Worm (Caenorhabditis elegans): ENCODE measurements around the gene trh-1.

Gene trh-1

ce11 chrIV:17368292-17368691, at the start of gene trh-1:
trh-1 (plus strand) TSS chrIV:17368592.
- TF ChIP-seq egl-5 (tag; optimal IDR thresholded peaks at IDR 0.05) (no peak), egl-27 (tag; optimal IDR thresholded peaks at IDR 0.05) (no peak), ztf-4 (tag; optimal IDR thresholded peaks at IDR 0.05) (no peak), nhr-67 (tag; optimal IDR thresholded peaks at IDR 0.05) (no peak), nhr-43 (tag; optimal IDR thresholded peaks at IDR 0.05; ENCODE audit: poor library complexity, severe bottlenecking) (no peak), snpc-4 (tag; optimal IDR thresholded peaks at IDR 0.05) (no peak), pqm-1 (tag; optimal IDR thresholded peaks at IDR 0.05) (no peak), skn-1 (tag; optimal IDR thresholded peaks at IDR 0.05) (no peak), nhr-25 (tag; optimal IDR thresholded peaks at IDR 0.05) (no peak), ceh-16 (tag; optimal IDR thresholded peaks at IDR 0.05) (no peak), ceh-9 (tag; optimal IDR thresholded peaks at IDR 0.05) (no peak)

- TF ChIP-seq ztf-4 (tag; optimal IDR thresholded peaks at IDR 0.05) (no peak), eor-1 (tag; optimal IDR thresholded peaks at IDR 0.05) (no peak), ztf-11 (tag; optimal IDR thresholded peaks at IDR 0.05) (no peak), pha-4 (tag; optimal IDR thresholded peaks at IDR 0.05) (no peak), nhr-76 (tag; optimal IDR thresholded peaks at IDR 0.05) (no peak), hmg-11 (tag; optimal IDR thresholded peaks at IDR 0.05) (no peak), daf-12 (tag; optimal IDR thresholded peaks at IDR 0.05) (no peak), elt-2 (tag; optimal IDR thresholded peaks at IDR 0.05) (peak; percentile 70), unc-39 (tag; optimal IDR thresholded peaks at IDR 0.05) (no peak), ceh-82 (tag; optimal IDR thresholded peaks at IDR 0.05) (no peak), mml-1 (tag; optimal IDR thresholded peaks at IDR 0.05) (no peak), nhr-237 (tag; optimal IDR thresholded peaks at IDR 0.05) (no peak), pqm-1 (tag; optimal IDR thresholded peaks at IDR 0.05) (peak; percentile 20)
Observed at ce11 chrIV:17320445-17320844, 47.9 kb upstream of the trh-1 start, which contains the start of gene C49C3.4. C49C3.4 (plus strand) TSS chrIV:17320795.

- TF ChIP-seq mdl-1 (tag; optimal IDR thresholded peaks at IDR 0.05) (no peak), fos-1 (tag; optimal IDR thresholded peaks at IDR 0.05) (no peak), ZK546.5 (tag; optimal IDR thresholded peaks at IDR 0.05) (no peak), jun-1 (tag; optimal IDR thresholded peaks at IDR 0.05) (no peak), nhr-23 (tag; optimal IDR thresholded peaks at IDR 0.05) (no peak), pha-4 (tag; optimal IDR thresholded peaks at IDR 0.05) (peak; percentile 17), nhr-43 (tag; optimal IDR thresholded peaks at IDR 0.05; ENCODE audit: poor library complexity, severe bottlenecking) (no peak), snpc-4 (tag; optimal IDR thresholded peaks at IDR 0.05) (no peak), egl-5 (tag; optimal IDR thresholded peaks at IDR 0.05) (no peak), ceh-9 (tag; optimal IDR thresholded peaks at IDR 0.05) (no peak), ceh-28 (tag; optimal IDR thresholded peaks at IDR 0.05) (peak; percentile 25), tbx-2 (tag; optimal IDR thresholded peaks at IDR 0.05) (no peak), pqm-1 (tag; optimal IDR thresholded peaks at IDR 0.05) (no peak), eor-1 (tag; optimal IDR thresholded peaks at IDR 0.05) (no peak), lin-15B (tag; optimal IDR thresholded peaks at IDR 0.05) (no peak), R02D3.7 (tag; optimal IDR thresholded peaks at IDR 0.05) (no peak), lin-39 (tag; optimal IDR thresholded peaks at IDR 0.05) (no peak), zag-1 (tag; optimal IDR thresholded peaks at IDR 0.05) (no peak), ztf-11 (tag; optimal IDR thresholded peaks at IDR 0.05) (no peak), sea-2 (GFP tag; optimal IDR thresholded peaks at IDR 0.05) (peak; percentile 4), ceh-16 (tag; optimal IDR thresholded peaks at IDR 0.05) (no peak), mml-1 (tag; optimal IDR thresholded peaks at IDR 0.05) (no peak), skn-1 (tag; optimal IDR thresholded peaks at IDR 0.05) (no peak), ztf-4 (tag; optimal IDR thresholded peaks at IDR 0.05) (no peak), lsy-12 (tag; optimal IDR thresholded peaks at IDR 0.05) (no peak), nfya-1 (tag; optimal IDR thresholded peaks at IDR 0.05; ENCODE audit: insufficient read depth) (no peak), elt-3 (tag; optimal IDR thresholded peaks at IDR 0.05) (no peak), elt-2 (tag; optimal IDR thresholded peaks at IDR 0.05) (peak; percentile 13), aly-2 (tag; optimal IDR thresholded peaks at IDR 0.05) (no peak), ama-1 (optimal IDR thresholded peaks at IDR 0.05) (peak; percentile 45), unc-39 (tag; optimal IDR thresholded peaks at IDR 0.05) (no peak), fkh-2 (tag; optimal IDR thresholded peaks at IDR 0.05) (no peak), elt-1 (tag; optimal IDR thresholded peaks at IDR 0.05) (no peak), nhr-67 (tag; optimal IDR thresholded peaks at IDR 0.05) (no peak), ceh-82 (tag; optimal IDR thresholded peaks at IDR 0.05) (no peak), fkh-10 (GFP tag; optimal IDR thresholded peaks at IDR 0.05) (no peak), egl-27 (tag; optimal IDR thresholded peaks at IDR 0.05) (no peak), nhr-237 (tag; optimal IDR thresholded peaks at IDR 0.05) (no peak), nhr-11 (tag; optimal IDR thresholded peaks at IDR 0.05) (no peak), nhr-25 (tag; optimal IDR thresholded peaks at IDR 0.05) (no peak), nhr-76 (tag; optimal IDR thresholded peaks at IDR 0.05) (no peak), nhr-28 (tag; optimal IDR thresholded peaks at IDR 0.05) (no peak), nhr-77 (tag; optimal IDR thresholded peaks at IDR 0.05) (no peak), nhr-12 (tag; optimal IDR thresholded peaks at IDR 0.05) (no peak), hmg-11 (tag; optimal IDR thresholded peaks at IDR 0.05) (peak; percentile 36), unc-62 (GFP tag; optimal IDR thresholded peaks at IDR 0.05) (no peak), daf-12 (tag; optimal IDR thresholded peaks at IDR 0.05) (no peak)
Observed at ce11 chrIV:17328834-17329233, 39.6 kb upstream of the trh-1 start, which contains the start of gene ceh-88. ceh-88 (plus strand) TSS chrIV:17329188.

Measured in whole organism, L3 larva.